Fruit fly (Drosophila melanogaster) whole organism, prepupa: ENCODE measurements around the gene CG12728.
"Not testable (repeated sequence)": the region's sequence is repeated elsewhere in the genome, so short reads cannot be mapped to it uniquely, and the experiment has no call there.

Experiments
- CG10669 ChIP-seq: fragments of 200-800 bp; sonication (Bioruptor generic); optimal IDR thresholded peaks from 3 replicates; lab custom pipeline; 2018; ENCODE audit warnings: missing biosample characterization, mild to moderate bottlenecking, missing genetic modification characterization, moderate library complexity
- CG11294 ChIP-seq: fragments of 200-800 bp; sonication (Bioruptor generic); IDR thresholded peaks from 2 replicates; pipeline ENCODE4 v1.3.6; 2022; ENCODE audit warnings: missing biosample characterization, missing genetic modification characterization
- CG11762 ChIP-seq: fragments of 200-800 bp; sonication (Bioruptor generic); optimal IDR thresholded peaks from 3 replicates; lab custom pipeline; 2016; ENCODE audit warnings: missing biosample characterization, missing genetic modification characterization; ENCODE audit not compliant: insufficient read depth
- CG1621 ChIP-seq: fragments of 200-800 bp; sonication (Bioruptor generic); optimal IDR thresholded peaks from 3 replicates; lab custom pipeline; 2018; ENCODE audit warnings: missing biosample characterization, mild to moderate bottlenecking, missing genetic modification characterization
- CG16779 ChIP-seq: fragments of 200-800 bp; sonication (Bioruptor generic); optimal IDR thresholded peaks from 3 replicates; lab custom pipeline; 2017; ENCODE audit warnings: missing biosample characterization, mild to moderate bottlenecking, missing genetic modification characterization
- CG31627 ChIP-seq: fragments of 200-800 bp; sonication (Bioruptor generic); optimal IDR thresholded peaks from 3 replicates; lab custom pipeline; 2016; ENCODE audit warnings: missing biosample characterization, missing genetic modification characterization
- CG32006 ChIP-seq: fragments of 200-800 bp; sonication (Bioruptor generic); optimal IDR thresholded peaks from 3 replicates; lab custom pipeline; 2017; ENCODE audit warnings: missing biosample characterization, mild to moderate bottlenecking, missing genetic modification characterization
- CG6276 ChIP-seq: fragments of 200-800 bp; sonication (Bioruptor generic); optimal IDR thresholded peaks from 2 replicates; lab custom pipeline; 2017; ENCODE audit warnings: missing biosample characterization, mild to moderate bottlenecking, missing genetic modification characterization
- CG6808 ChIP-seq: fragments of 200-800 bp; sonication (Bioruptor generic); optimal IDR thresholded peaks from 3 replicates; lab custom pipeline; 2017; ENCODE audit warnings: missing biosample characterization, missing genetic modification characterization, mild to moderate bottlenecking, moderate library complexity, missing genetic modification reagents
- CG8119 ChIP-seq: fragments of 200-800 bp; sonication (Bioruptor generic); IDR thresholded peaks from 3 replicates; pipeline ENCODE4 v1.3.6; 2022; ENCODE audit warnings: missing biosample characterization, missing genetic modification characterization
- CG8632 ChIP-seq: fragments of 200-800 bp; sonication (Bioruptor generic); optimal IDR thresholded peaks from 3 replicates; lab custom pipeline; 2016; ENCODE audit warnings: missing biosample characterization, missing genetic modification characterization
- CG9139 ChIP-seq: fragments of 200-800 bp; sonication (Bioruptor generic); optimal IDR thresholded peaks from 3 replicates; lab custom pipeline; 2017; ENCODE audit warnings: missing biosample characterization, mild to moderate bottlenecking, missing genetic modification characterization
- Eip78C ChIP-seq: fragments of 200-800 bp; sonication (Bioruptor generic); peaks from one replicate; lab custom pipeline; 2016; ENCODE audit warnings: missing biosample characterization, missing genetic modification characterization
- Eip93F ChIP-seq: fragments of 200-800 bp; sonication (Bioruptor generic); optimal IDR thresholded peaks from 2 replicates; lab custom pipeline; 2016; ENCODE audit warnings: missing biosample characterization, mild to moderate bottlenecking, missing genetic modification characterization
- Ets21C ChIP-seq: fragments of 200-800 bp; sonication (Bioruptor generic); optimal IDR thresholded peaks from 3 replicates; lab custom pipeline; 2016; ENCODE audit warnings: missing biosample characterization, missing genetic modification characterization
- Ets96B ChIP-seq: fragments of 200-800 bp; optimal IDR thresholded peaks from 2 replicates; lab custom pipeline; 2019; ENCODE audit warnings: missing biosample characterization, mild to moderate bottlenecking, missing genetic modification characterization, moderate library complexity
- Gug ChIP-seq: fragments of 200-800 bp; sonication (Bioruptor generic); IDR thresholded peaks from 2 replicates; pipeline ENCODE4 v1.3.6; 2022; ENCODE audit warnings: missing biosample characterization, missing genetic modification characterization
- Hr39 ChIP-seq: fragments of 200-800 bp; sonication (Bioruptor generic); optimal IDR thresholded peaks from 2 replicates; lab custom pipeline; 2016; ENCODE audit warnings: missing biosample characterization, missing genetic modification characterization
- Hr4 ChIP-seq: fragments of 200-800 bp; sonication (Bioruptor generic); optimal IDR thresholded peaks from 3 replicates; lab custom pipeline; 2016; ENCODE audit warnings: missing biosample characterization, missing genetic modification characterization
- Met ChIP-seq: fragments of 200-800 bp; sonication (Bioruptor generic); optimal IDR thresholded peaks from 3 replicates; lab custom pipeline; 2016; ENCODE audit warnings: missing biosample characterization, missing genetic modification characterization
- Sox15 ChIP-seq: fragments of 200-800 bp; sonication (Bioruptor generic); optimal IDR thresholded peaks from 3 replicates; lab custom pipeline; 2016; ENCODE audit warnings: missing biosample characterization, missing genetic modification characterization
- achi ChIP-seq: fragments of 200-800 bp; sonication (Bioruptor generic); optimal IDR thresholded peaks from 3 replicates; lab custom pipeline; 2016; ENCODE audit warnings: missing biosample characterization, missing genetic modification characterization
- acj6 ChIP-seq: fragments of 200-800 bp; sonication (Bioruptor generic); optimal IDR thresholded peaks from 3 replicates; lab custom pipeline; 2016; ENCODE audit warnings: missing biosample characterization, missing genetic modification characterization
- cyc ChIP-seq: fragments of 200-800 bp; sonication (Bioruptor generic); optimal IDR thresholded peaks from 3 replicates; lab custom pipeline; 2016; ENCODE audit warnings: missing biosample characterization, missing genetic modification characterization
- esn ChIP-seq: fragments of 200-800 bp; sonication (Bioruptor generic); optimal IDR thresholded peaks from 2 replicates; lab custom pipeline; 2016; ENCODE audit warnings: missing biosample characterization, mild to moderate bottlenecking, missing genetic modification characterization, moderate library complexity
- fd85E ChIP-seq: fragments of 200-800 bp; sonication (Bioruptor generic); optimal IDR thresholded peaks from 3 replicates; lab custom pipeline; 2016; ENCODE audit warnings: missing biosample characterization, missing genetic modification characterization
- fkh ChIP-seq: fragments of 200-800 bp; sonication (Bioruptor generic); optimal IDR thresholded peaks from 3 replicates; lab custom pipeline; 2017; ENCODE audit warnings: missing biosample characterization, mild to moderate bottlenecking, missing genetic modification characterization, moderate library complexity
- lz ChIP-seq: fragments of 200-800 bp; sonication (Bioruptor generic); optimal IDR thresholded peaks from 3 replicates; lab custom pipeline; 2016; ENCODE audit warnings: missing biosample characterization, missing genetic modification characterization
- net ChIP-seq: fragments of 200-800 bp; sonication (Bioruptor generic); optimal IDR thresholded peaks from 3 replicates; lab custom pipeline; 2016; ENCODE audit warnings: missing biosample characterization, missing genetic modification characterization
- pdm3 ChIP-seq: fragments of 200-800 bp; sonication (Bioruptor generic); optimal IDR thresholded peaks from 3 replicates; lab custom pipeline; 2016; ENCODE audit warnings: missing biosample characterization, missing genetic modification characterization
- salr ChIP-seq, 2 experiments: fragments of 200-800 bp; sonication (Bioruptor generic); optimal IDR thresholded peaks; 3 replicates each; lab custom pipeline; 2016 to 2018; ENCODE audit warnings: missing biosample characterization in 2 of 2, missing genetic modification characterization in 2 of 2, mild to moderate bottlenecking in 1 of 2
- spab ChIP-seq: fragments of 200-800 bp; sonication (Bioruptor generic); optimal IDR thresholded peaks from 2 replicates; lab custom pipeline; 2017; ENCODE audit warnings: missing biosample characterization, mild to moderate bottlenecking, missing genetic modification characterization, missing genetic modification reagents
- ss ChIP-seq, 2 experiments: fragments of 200-800 bp; sonication (Bioruptor generic); optimal IDR thresholded peaks; 2 replicates in 1 of 2; 3 replicates in 1 of 2; lab custom pipeline; 2017 to 2018; ENCODE audit warnings: mild to moderate bottlenecking in 2 of 2, missing biosample characterization in 2 of 2, missing genetic modification characterization in 2 of 2, moderate library complexity in 1 of 2
- svp ChIP-seq: fragments of 200-800 bp; sonication (Bioruptor generic); peaks from one replicate; lab custom pipeline; 2016; ENCODE audit warnings: missing biosample characterization, missing genetic modification characterization
- topi ChIP-seq: fragments of 200-800 bp; sonication (Bioruptor generic); optimal IDR thresholded peaks from 3 replicates; lab custom pipeline; 2016; ENCODE audit warnings: missing biosample characterization, missing genetic modification characterization
- vri ChIP-seq: fragments of 200-800 bp; sonication (Bioruptor generic); optimal IDR thresholded peaks from 3 replicates; lab custom pipeline; 2016; ENCODE audit warnings: missing biosample characterization, mild to moderate bottlenecking, missing genetic modification characterization

Gene CG12728

dm6 chrX:5935072-5935738 is 7.2 kb upstream of the CG12728 start (continued):
- TF ChIP-seq CG8119 (GFP tag; lab: Robert Waterston, UW) (peak; percentile 79), CG9139 (peak; percentile 89), salr (GFP tag; optimal IDR thresholded peaks at IDR 0.05; lab: Kevin White, UChicago) (peak; percentile 73 to 74), acj6 (GFP tag; lab: Kevin White, UChicago) (peak; percentile 20), Gug (peak; percentile 55), Hr39 (GFP tag; lab: Kevin White, UChicago) (no peak), vri (GFP tag; lab: Kevin White, UChicago) (no peak), CG31627 (GFP tag; lab: Kevin White, UChicago) (no peak), svp (GFP tag; lab: Kevin White, UChicago) (no peak), topi (GFP tag; lab: Kevin White, UChicago) (no peak), Ets96B (tag; lab: Kevin White, UChicago) (peak; percentile 82), CG16779 (tag; lab: Kevin White, UChicago) (peak; percentile 86), CG8632 (GFP tag; lab: Kevin White, UChicago) (peak; percentile 47), ss (GFP tag; optimal IDR thresholded peaks at IDR 0.05; lab: Kevin White, UChicago) (peak; percentile 89 to 96), fkh (GFP tag; lab: Kevin White, UChicago) (no peak), fd85E (no peak), lz (no peak), CG10669 (GFP tag; lab: Kevin White, UChicago) (peak; percentile 77), Sox15 (GFP tag; lab: Kevin White, UChicago) (no peak), esn (GFP tag; lab: Kevin White, UChicago) (no peak), net (GFP tag; lab: Kevin White, UChicago) (peak; percentile 72), CG6808 (GFP tag; lab: Kevin White, UChicago) (peak; percentile 89)

dm6 chrX:5941824-5942223 is 582 bp upstream of the CG12728 start:
- TF ChIP-seq CG11762 (GFP tag; lab: Kevin White, UChicago): no peak
- no peak for TF ChIP-seq fkh (GFP tag; lab: Kevin White, UChicago)
- TF ChIP-seq Eip78C: peak; percentile 10
- TF ChIP-seq CG1621 (tag; lab: Kevin White, UChicago): peak; percentile 22
- TF ChIP-seq, all 60 proteins: peak for 2

dm6 chrX:5945052-5945830 is 2.8 kb downstream of the CG12728 start, which contains the start of gene CG32756:
CG32756 (plus strand) TSS chrX:5945682.
- TF ChIP-seq Met, achi, fkh (GFP tag; lab: Kevin White, UChicago): not testable (repeated sequence)

- TF ChIP-seq CG6276 (GFP tag; lab: Kevin White, UChicago): no peak
- TF ChIP-seq spab: no peak
- TF ChIP-seq Hr39 (GFP tag; lab: Kevin White, UChicago): no peak
- TF ChIP-seq CG16779 (tag; lab: Kevin White, UChicago): no peak
- no peak for TF ChIP-seq CG32006 (GFP tag; lab: Kevin White, UChicago)
- no peak for TF ChIP-seq Ets21C (GFP tag; lab: Kevin White, UChicago)
- TF ChIP-seq CG10669 (GFP tag; lab: Kevin White, UChicago): no peak
- TF ChIP-seq cyc (GFP tag; lab: Kevin White, UChicago): no peak
- no peak for TF ChIP-seq CG11294
- no peak for TF ChIP-seq CG9139
- no peak for TF ChIP-seq Sox15 (GFP tag; lab: Kevin White, UChicago)
- TF ChIP-seq Hr4 (GFP tag; lab: Kevin White, UChicago): no peak
- TF ChIP-seq vri (GFP tag; lab: Kevin White, UChicago): no peak
- no peak for TF ChIP-seq Eip93F (GFP tag; lab: Kevin White, UChicago)
- no peak for TF ChIP-seq pdm3 (GFP tag; lab: Kevin White, UChicago)
- TF ChIP-seq achi (GFP tag; lab: Kevin White, UChicago): no peak
Observed at dm6 chrX:5947870-5948498, 5.6 kb downstream of the CG12728 start, which contains the start of gene CG6041. CG6041 (plus strand) TSS chrX:5948160.
